Worm (Caenorhabditis elegans) whole organism, midembryonic: ENCODE data around the gene nhr-235.
A peak's percentile ranks its signal among the peaks of the same experiment; 100 is the strongest.

Experiments
- T22C8.4 ChIP-seq: fragments of 200-800 bp; sonication (Bioruptor generic); IDR thresholded peaks from 2 replicates; pipeline ENCODE4 v1.3.6; 2022; ENCODE audit warnings: missing genetic modification characterization, missing compliant biosample characterization
- cog-1 ChIP-seq: sonication (generic microtip); optimal IDR thresholded peaks from 2 replicates; lab custom pipeline; 2016; ENCODE audit warnings: missing genetic modification characterization, missing compliant biosample characterization
- flt-1 ChIP-seq: fragments of 200-800 bp; sonication (Bioruptor generic); IDR thresholded peaks from 2 replicates; pipeline ENCODE4 v1.3.6; 2022; ENCODE audit warnings: missing genetic modification characterization, missing compliant biosample characterization
- klf-2 ChIP-seq: fragments of 200-800 bp; sonication (Bioruptor generic); conservative IDR thresholded peaks from 2 replicates; pipeline ENCODE4 v1.3.6; 2022; ENCODE audit warnings: missing genetic modification reagents, missing genetic modification characterization, missing compliant biosample characterization
- med-1 ChIP-seq: sonication (generic microtip); optimal IDR thresholded peaks from 2 replicates; lab custom pipeline; 2017; ENCODE audit warnings: missing genetic modification characterization, mild to moderate bottlenecking, missing compliant biosample characterization, antibody characterized with exemption, missing genetic modification reagents; ENCODE audit not compliant: insufficient read depth
- ref-1 ChIP-seq: fragments of 200-800 bp; sonication (Bioruptor generic); conservative IDR thresholded peaks from 2 replicates; pipeline ENCODE4 v1.3.6; 2022; ENCODE audit warnings: missing genetic modification reagents, missing genetic modification characterization, missing compliant biosample characterization
- tab-1 ChIP-seq: fragments of 200-800 bp; sonication (Bioruptor generic); IDR thresholded peaks from 2 replicates; pipeline ENCODE4 v1.3.6; 2022; ENCODE audit warnings: missing genetic modification characterization, missing compliant biosample characterization
- ztf-23 ChIP-seq: fragments of 200-800 bp; sonication (Bioruptor generic); IDR thresholded peaks from 2 replicates; pipeline ENCODE4 v1.3.6; 2022; ENCODE audit warnings: missing genetic modification reagents, missing genetic modification characterization, missing compliant biosample characterization
- ztf-29 ChIP-seq: fragments of 200-800 bp; sonication (Bioruptor generic); IDR thresholded peaks from 2 replicates; pipeline ENCODE4 v1.3.6; 2022; ENCODE audit warnings: missing genetic modification reagents, missing genetic modification characterization, missing compliant biosample characterization

nhr-235 gene

DNA sequence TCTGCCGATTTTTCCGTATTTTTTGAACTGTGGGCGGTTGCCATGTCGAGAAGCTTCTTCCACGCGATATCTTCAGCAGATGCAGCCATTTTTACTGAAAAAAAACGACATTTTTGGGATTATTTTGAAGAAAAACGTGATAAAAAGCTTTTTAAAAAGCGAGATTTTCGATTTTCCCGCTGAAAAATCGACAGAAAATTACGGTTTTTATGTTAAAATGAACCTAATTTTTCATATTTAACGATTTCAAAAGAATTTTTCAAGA lies 37.2 kb downstream of the nhr-235 start, which contains the start of gene Y38E10A.22:
Gene Y38E10A.22, minus strand, starts transcription at position 101 of the 265 bp plus-strand sequence.
- TF ChIP-seq ztf-23, result no peak
- TF ChIP-seq T22C8.4 (GFP tag; lab: Robert Waterston, UW), result no peak
- no peak for TF ChIP-seq klf-2 (GFP tag; lab: Robert Waterston, UW)
- TF ChIP-seq tab-1 (GFP tag; lab: Robert Waterston, UW), result no peak

ce11 chrII:12677975-12678866 lies 37.8 kb downstream of the nhr-235 start:
- TF ChIP-seq ztf-29 (GFP tag; lab: Robert Waterston, UW), result no peak; the same call in 1 of the 2 replicates
- no peak for TF ChIP-seq med-1 (GFP tag; lab: Kevin White, UChicago)
- 0 out of 2 replicates have a peak, but pooled peaks have one; percentile 60 for TF ChIP-seq ztf-23
- no peak for TF ChIP-seq ref-1
- peak; percentile 82 for TF ChIP-seq flt-1 (GFP tag; lab: Robert Waterston, UW)
- TF ChIP-seq klf-2 (GFP tag; lab: Robert Waterston, UW), result 0 out of 2 replicates have a peak, but pooled peaks have one; percentile 55
- peak; percentile 56; the same call in 1 of the 2 replicates for TF ChIP-seq T22C8.4 (GFP tag; lab: Robert Waterston, UW)
- peak; percentile 74 for TF ChIP-seq tab-1 (GFP tag; lab: Robert Waterston, UW)
- peak; percentile 14 for TF ChIP-seq cog-1 (tag; lab: Kevin White, UChicago)

DNA sequence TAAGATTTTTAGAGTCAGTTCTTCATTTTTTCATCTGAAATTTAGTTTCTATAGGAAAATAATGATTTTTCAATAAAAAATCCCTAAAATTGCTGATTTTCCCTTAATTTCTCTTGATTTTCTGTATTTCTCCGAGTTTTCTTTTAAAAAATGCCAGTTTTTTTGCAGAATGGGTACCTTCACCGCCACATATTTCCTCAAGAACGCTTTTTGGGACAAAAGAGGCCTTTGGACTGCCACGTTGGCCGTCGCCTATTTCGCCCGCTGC lies 38.3 kb downstream of the nhr-235 start, which contains the start of gene Y38E10A.24:
Gene Y38E10A.24, plus strand, starts transcription at position 169 of the 268 bp plus-strand sequence.
- TF ChIP-seq cog-1 (tag; lab: Kevin White, UChicago) (no peak), ztf-23 (no peak), ref-1 (no peak), T22C8.4 (GFP tag; lab: Robert Waterston, UW) (no peak), klf-2 (GFP tag; lab: Robert Waterston, UW) (no peak), ztf-29 (GFP tag; lab: Robert Waterston, UW) (no peak), tab-1 (GFP tag; lab: Robert Waterston, UW) (no peak), med-1 (GFP tag; lab: Kevin White, UChicago) (no peak), flt-1 (GFP tag; lab: Robert Waterston, UW) (no peak)

- TF ChIP-seq T22C8.4 (GFP tag; lab: Robert Waterston, UW), result no peak
- no peak for TF ChIP-seq ztf-23
- TF ChIP-seq flt-1 (GFP tag; lab: Robert Waterston, UW), result 0 out of 2 replicates have a peak, but pooled peaks have one; percentile 57
Measured at ce11 chrII:12679635-12680034, 39.2 kb downstream of the nhr-235 start, which contains the start of the genes Y38E10A.33 and cox-10. Gene Y38E10A.33 (minus strand): TSS chrII:12679646. Gene cox-10 (plus strand): TSS chrII:12679954.

DNA sequence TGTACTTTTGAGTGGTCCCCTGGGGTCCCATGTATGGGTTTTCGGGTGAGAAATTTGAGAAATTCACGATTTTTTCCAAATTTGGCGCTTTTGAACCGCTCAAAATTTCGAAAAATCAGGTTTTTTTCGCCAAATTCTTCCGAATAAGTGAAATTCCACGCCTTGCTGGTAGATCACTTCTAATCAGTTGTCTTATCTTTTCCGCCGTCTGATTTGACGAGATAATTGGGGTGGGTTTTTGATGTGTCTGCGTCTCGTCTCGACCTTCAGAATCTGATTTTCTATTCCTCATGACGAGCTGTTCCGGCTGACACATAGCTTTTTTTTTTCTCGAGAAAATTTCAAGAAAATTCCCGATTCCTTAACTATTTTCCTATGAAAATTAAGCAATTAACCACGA lies 48.9 kb downstream of the nhr-235 start:
- TF ChIP-seq tab-1 (GFP tag; lab: Robert Waterston, UW), result no peak
- TF ChIP-seq ref-1, result no peak
- TF ChIP-seq cog-1 (tag; lab: Kevin White, UChicago), result no peak
- no peak for TF ChIP-seq klf-2 (GFP tag; lab: Robert Waterston, UW)
- no peak for TF ChIP-seq T22C8.4 (GFP tag; lab: Robert Waterston, UW)
- TF ChIP-seq ztf-23, result no peak
- no peak for TF ChIP-seq ztf-29 (GFP tag; lab: Robert Waterston, UW)
- TF ChIP-seq flt-1 (GFP tag; lab: Robert Waterston, UW), result no peak
- TF ChIP-seq med-1 (GFP tag; lab: Kevin White, UChicago), result no peak

- TF ChIP-seq cog-1 (tag; lab: Kevin White, UChicago) (no peak), tab-1 (GFP tag; lab: Robert Waterston, UW) (no peak), ztf-23 (no peak), ref-1 (no peak), ztf-29 (GFP tag; lab: Robert Waterston, UW) (no peak), flt-1 (GFP tag; lab: Robert Waterston, UW) (no peak), T22C8.4 (GFP tag; lab: Robert Waterston, UW) (no peak), klf-2 (GFP tag; lab: Robert Waterston, UW) (no peak), med-1 (GFP tag; lab: Kevin White, UChicago) (no peak)
Measured at ce11 chrII:12690905-12691304, 50.4 kb downstream of the nhr-235 start.

DNA sequence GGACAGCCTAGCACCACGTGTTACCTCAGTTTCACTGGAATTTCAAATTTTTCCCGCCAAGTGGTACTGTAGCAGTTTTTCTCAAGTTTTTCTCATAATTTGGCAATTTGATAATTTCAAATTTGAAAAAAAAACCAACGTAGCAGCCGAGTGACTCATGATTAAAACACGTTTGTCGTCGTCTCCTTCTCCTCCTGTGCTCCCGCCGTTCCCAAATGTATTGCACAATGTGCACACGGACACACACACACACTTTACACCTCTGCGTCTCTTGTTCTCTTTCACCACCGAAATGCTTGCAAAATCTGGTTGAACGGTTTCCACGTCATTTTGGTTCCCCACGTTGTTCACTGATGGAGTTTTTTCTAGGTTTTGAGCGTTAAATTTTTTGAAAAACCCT lies 50.9 kb downstream of the nhr-235 start:
- TF ChIP-seq ref-1 (no peak), ztf-23 (no peak), flt-1 (GFP tag; lab: Robert Waterston, UW) (no peak), med-1 (GFP tag; lab: Kevin White, UChicago) (no peak)
